Worm (Caenorhabditis elegans): Measurements from ENCODE around the gene F21C10.1.

F21C10.1 gene

ce11 chrV:9123186-9123585, 9.0 kb upstream of the F21C10.1 start, which contains the start of gene F21C10.11:
TSS of gene F21C10.11 (plus strand) at chrV:9123486.
- TF ChIP-seq pqm-1 (tag; optimal IDR thresholded peaks at IDR 0.05) (peak; percentile 26), nfya-1 (tag; optimal IDR thresholded peaks at IDR 0.05; ENCODE audit: insufficient read depth) (no peak)

ce11 chrV:9124180-9124579, 8.0 kb upstream of the F21C10.1 start, which contains the start of gene F21C10.6:
TSS of gene F21C10.6 (plus strand) at chrV:9124480.
- no peak for TF ChIP-seq ztf-4 (tag; optimal IDR thresholded peaks at IDR 0.05)
- TF ChIP-seq mdl-1 (tag; optimal IDR thresholded peaks at IDR 0.05): no peak
- TF ChIP-seq ceh-28 (tag; optimal IDR thresholded peaks at IDR 0.05): no peak
- TF ChIP-seq egl-5 (tag; optimal IDR thresholded peaks at IDR 0.05): no peak

ce11 chrV:9125345-9125744, 6.8 kb upstream of the F21C10.1 start, which contains the start of gene F21C10.5:
TSS of gene F21C10.5 (plus strand) at chrV:9125645.
- no peak for TF ChIP-seq ztf-4 (tag; optimal IDR thresholded peaks at IDR 0.05)

- TF ChIP-seq lin-39 (tag; optimal IDR thresholded peaks at IDR 0.05): no peak
- no peak for TF ChIP-seq nhr-67 (tag; optimal IDR thresholded peaks at IDR 0.05)
Observed at ce11 chrV:9126316-9126715, 5.8 kb upstream of the F21C10.1 start, which contains the start of gene F21C10.4. TSS of gene F21C10.4 (plus strand) at chrV:9126616.

- TF ChIP-seq ceh-9 (tag; optimal IDR thresholded peaks at IDR 0.05) (no peak), unc-39 (tag; optimal IDR thresholded peaks at IDR 0.05) (no peak), daf-12 (tag; optimal IDR thresholded peaks at IDR 0.05) (no peak), fkh-10 (GFP tag; optimal IDR thresholded peaks at IDR 0.05) (no peak), unc-62 (GFP tag; optimal IDR thresholded peaks at IDR 0.05) (no peak), ama-1 (optimal IDR thresholded peaks at IDR 0.05) (no peak), ztf-11 (tag; optimal IDR thresholded peaks at IDR 0.05) (no peak), mml-1 (tag; optimal IDR thresholded peaks at IDR 0.05) (no peak), lin-15B (tag; optimal IDR thresholded peaks at IDR 0.05) (no peak), hmg-11 (tag; optimal IDR thresholded peaks at IDR 0.05) (no peak), nhr-76 (tag; optimal IDR thresholded peaks at IDR 0.05) (no peak), fkh-2 (tag; optimal IDR thresholded peaks at IDR 0.05) (no peak), ceh-16 (tag; optimal IDR thresholded peaks at IDR 0.05) (no peak), pha-4 (tag; optimal IDR thresholded peaks at IDR 0.05) (no peak), lin-39 (tag; optimal IDR thresholded peaks at IDR 0.05) (no peak), R02D3.7 (tag; optimal IDR thresholded peaks at IDR 0.05) (no peak)
Observed at ce11 chrV:9127773-9128172, 4.4 kb upstream of the F21C10.1 start, which contains the start of gene F21C10.3. TSS of gene F21C10.3 (plus strand) at chrV:9128073.

- TF ChIP-seq snpc-4 (tag; optimal IDR thresholded peaks at IDR 0.05): peak; percentile 41
- TF ChIP-seq elt-2 (tag; optimal IDR thresholded peaks at IDR 0.05): peak; percentile 2
- no peak for TF ChIP-seq mml-1 (tag; optimal IDR thresholded peaks at IDR 0.05)
- peak; percentile 73 for TF ChIP-seq nfya-1 (tag; optimal IDR thresholded peaks at IDR 0.05; ENCODE audit: insufficient read depth)
- TF ChIP-seq nhr-12 (tag; optimal IDR thresholded peaks at IDR 0.05): no peak
- no peak for TF ChIP-seq ceh-9 (tag; optimal IDR thresholded peaks at IDR 0.05)
- no peak for TF ChIP-seq ama-1 (optimal IDR thresholded peaks at IDR 0.05)
- TF ChIP-seq lin-15B (tag; optimal IDR thresholded peaks at IDR 0.05): peak; percentile 16
- peak; percentile 82 for TF ChIP-seq nhr-11 (tag; optimal IDR thresholded peaks at IDR 0.05)
- peak; percentile 69 for TF ChIP-seq fkh-10 (GFP tag; optimal IDR thresholded peaks at IDR 0.05)
- TF ChIP-seq lin-39 (tag; optimal IDR thresholded peaks at IDR 0.05): peak; percentile 36
- peak; percentile 81 for TF ChIP-seq mdl-1 (tag; optimal IDR thresholded peaks at IDR 0.05)
- TF ChIP-seq R02D3.7 (tag; optimal IDR thresholded peaks at IDR 0.05): no peak
Observed at ce11 chrV:9128562-9128961, 3.6 kb upstream of the F21C10.1 start.

ce11 chrV:9130766-9131165, 1.4 kb upstream of the F21C10.1 start, which contains the start of gene F21C10.19:
TSS of gene F21C10.19 (plus strand) at chrV:9131066.
- TF ChIP-seq nhr-77 (tag; optimal IDR thresholded peaks at IDR 0.05): no peak
- no peak for TF ChIP-seq daf-12 (tag; optimal IDR thresholded peaks at IDR 0.05)
- no peak for TF ChIP-seq eor-1 (tag; optimal IDR thresholded peaks at IDR 0.05)
- no peak for TF ChIP-seq pqm-1 (tag; optimal IDR thresholded peaks at IDR 0.05)
- TF ChIP-seq fos-1 (tag; optimal IDR thresholded peaks at IDR 0.05): no peak
- TF ChIP-seq mdl-1 (tag; optimal IDR thresholded peaks at IDR 0.05): no peak

Data from whole organism, L3 larva.